Worm (Caenorhabditis elegans): Measurements from ENCODE around the gene rbm-25.

- TF ChIP-seq nhr-77 (tag; optimal IDR thresholded peaks at IDR 0.05) (no peak), fos-1 (tag; optimal IDR thresholded peaks at IDR 0.05) (peak; percentile 9), peb-1 (tag; optimal IDR thresholded peaks at IDR 0.05) (no peak)
Observed at ce11 chrV:12511946-12512345, 13.9 kb downstream of the rbm-25 start.
